Fruit fly (Drosophila melanogaster) whole organism, embryonic: ENCODE data around the gene CG44001.

ENCODE experiments used
- Abd-B ChIP-seq: fragments of 200-800 bp; sonication (Bioruptor generic); optimal IDR thresholded peaks from 2 replicates; lab custom pipeline; 2018; ENCODE audit warnings: missing biosample characterization, mild to moderate bottlenecking, missing genetic modification characterization, moderate library complexity
- Aef1 ChIP-seq: fragments of 200-800 bp; sonication (Bioruptor generic); IDR thresholded peaks from 3 replicates; pipeline ENCODE4 v1.3.6; 2022; ENCODE audit warnings: missing biosample characterization, missing genetic modification characterization
- CG1024 ChIP-seq: fragments of 200-800 bp; sonication (Bioruptor generic); IDR thresholded peaks from 2 replicates; pipeline ENCODE4 v1.3.6; 2022; ENCODE audit warnings: missing biosample characterization, missing genetic modification characterization
- CG13775 ChIP-seq: fragments of 200-800 bp; sonication (Bioruptor generic); optimal IDR thresholded peaks from 3 replicates; lab custom pipeline; 2017; ENCODE audit warnings: missing biosample characterization, mild to moderate bottlenecking, missing genetic modification characterization
- CG13894 ChIP-seq: fragments of 200-800 bp; sonication (Bioruptor generic); optimal IDR thresholded peaks from 3 replicates; lab custom pipeline; 2018; ENCODE audit warnings: missing biosample characterization, mild to moderate bottlenecking, missing genetic modification characterization, moderate library complexity
- CG14965 ChIP-seq: fragments of 200-800 bp; sonication (Bioruptor generic); optimal IDR thresholded peaks from 2 replicates; lab custom pipeline; 2016; ENCODE audit warnings: missing biosample characterization, missing genetic modification characterization, borderline replicate concordance
- CG15073 ChIP-seq: fragments of 200-800 bp; sonication (Bioruptor generic); optimal IDR thresholded peaks from 2 replicates; lab custom pipeline; 2016; ENCODE audit warnings: missing biosample characterization, missing genetic modification characterization
- CG15696 ChIP-seq: fragments of 200-800 bp; sonication (Bioruptor generic); optimal IDR thresholded peaks from 2 replicates; lab custom pipeline; 2019; ENCODE audit warnings: missing biosample characterization, mild to moderate bottlenecking, missing genetic modification characterization, moderate library complexity
- CG16779 ChIP-seq: fragments of 200-800 bp; sonication (Bioruptor generic); IDR thresholded peaks from 2 replicates; pipeline ENCODE4 v1.3.6; 2022; ENCODE audit warnings: missing biosample characterization, missing genetic modification characterization
- CG16863 ChIP-seq: fragments of 200-800 bp; sonication (Bioruptor generic); optimal IDR thresholded peaks from 3 replicates; lab custom pipeline; 2016; ENCODE audit warnings: missing biosample characterization, missing genetic modification characterization
- CG17802 ChIP-seq: fragments of 200-800 bp; sonication (Bioruptor generic); optimal IDR thresholded peaks from 2 replicates; lab custom pipeline; 2018; ENCODE audit warnings: missing biosample characterization, mild to moderate bottlenecking, missing genetic modification characterization, moderate library complexity
- CG2875 ChIP-seq: fragments of 200-800 bp; sonication (Bioruptor generic); optimal IDR thresholded peaks from 2 replicates; lab custom pipeline; 2017; ENCODE audit warnings: missing biosample characterization, mild to moderate bottlenecking, missing genetic modification characterization, missing genetic modification reagents
- CG31365 ChIP-seq: fragments of 200-800 bp; sonication (Bioruptor generic); optimal IDR thresholded peaks from 2 replicates; lab custom pipeline; 2018; ENCODE audit warnings: missing biosample characterization, mild to moderate bottlenecking, missing genetic modification characterization
- CG4328 ChIP-seq: fragments of 200-800 bp; sonication (Bioruptor generic); optimal IDR thresholded peaks from 3 replicates; lab custom pipeline; 2017; ENCODE audit warnings: missing biosample characterization, missing genetic modification reagents, missing genetic modification characterization
- CG4424 ChIP-seq: fragments of 200-800 bp; sonication (Bioruptor generic); optimal IDR thresholded peaks from 3 replicates; lab custom pipeline; 2016; ENCODE audit warnings: missing biosample characterization, missing genetic modification characterization
- CG4730 ChIP-seq: fragments of 200-800 bp; sonication (Bioruptor generic); IDR thresholded peaks from 2 replicates; pipeline ENCODE4 v1.3.6; 2022; ENCODE audit warnings: missing biosample characterization, missing genetic modification characterization
- CG6854 ChIP-seq: fragments of 200-800 bp; sonication (Bioruptor generic); optimal IDR thresholded peaks from 3 replicates; lab custom pipeline; 2017; ENCODE audit warnings: missing biosample characterization, mild to moderate bottlenecking, missing genetic modification characterization
- CG7987 ChIP-seq: fragments of 200-800 bp; sonication (Bioruptor generic); optimal IDR thresholded peaks from 2 replicates; lab custom pipeline; 2018; ENCODE audit warnings: missing biosample characterization, mild to moderate bottlenecking, missing genetic modification characterization, moderate library complexity
- CG8089 ChIP-seq: fragments of 200-800 bp; sonication (Bioruptor generic); optimal IDR thresholded peaks from 3 replicates; lab custom pipeline; 2016; ENCODE audit warnings: missing biosample characterization, missing genetic modification characterization
- Doc2 ChIP-seq: fragments of 200-800 bp; sonication (Bioruptor generic); IDR thresholded peaks from 2 replicates; pipeline ENCODE4 v1.3.6; 2022; ENCODE audit warnings: missing biosample characterization, missing genetic modification characterization
- E2f2 ChIP-seq: fragments of 200-800 bp; sonication (Bioruptor generic); IDR thresholded peaks from 2 replicates; pipeline ENCODE4 v1.3.6; 2022; ENCODE audit warnings: missing biosample characterization, missing genetic modification characterization
- H15 ChIP-seq: fragments of 200-800 bp; sonication (Bioruptor generic); IDR thresholded peaks from 3 replicates; pipeline ENCODE4 v1.3.6; 2022; ENCODE audit warnings: missing biosample characterization, missing genetic modification characterization
- HLH3B ChIP-seq: fragments of 200-800 bp; sonication (Bioruptor generic); IDR thresholded peaks from 2 replicates; pipeline ENCODE4 v1.3.6; 2022; ENCODE audit warnings: missing biosample characterization, missing genetic modification characterization
- Lpt ChIP-seq: fragments of >200 bp; optimal IDR thresholded peaks from 2 replicates; lab custom pipeline; 2018; ENCODE audit warnings: missing biosample characterization, missing genetic modification characterization
- NFAT ChIP-seq: fragments of 200-800 bp; sonication (Bioruptor generic); IDR thresholded peaks from 2 replicates; pipeline ENCODE4 v1.3.6; 2022; ENCODE audit warnings: missing biosample characterization, missing genetic modification characterization
- Neu2 ChIP-seq: fragments of 200-800 bp; sonication (Bioruptor generic); optimal IDR thresholded peaks from 3 replicates; lab custom pipeline; 2016; ENCODE audit warnings: missing biosample characterization, missing genetic modification characterization, borderline replicate concordance
- Oli ChIP-seq: fragments of 200-800 bp; sonication (Bioruptor generic); optimal IDR thresholded peaks from 2 replicates; lab custom pipeline; 2018; ENCODE audit warnings: missing biosample characterization, mild to moderate bottlenecking, missing genetic modification characterization, moderate library complexity
- Ptx1 ChIP-seq: fragments of 200-800 bp; sonication (Bioruptor generic); IDR thresholded peaks from 2 replicates; pipeline ENCODE4 v1.3.6; 2022; ENCODE audit warnings: missing biosample characterization, missing genetic modification characterization
- Scr ChIP-seq: fragments of 200-800 bp; sonication (Bioruptor generic); IDR thresholded peaks from 2 replicates; pipeline ENCODE4 v1.3.6; 2022; ENCODE audit warnings: missing biosample characterization, missing genetic modification characterization; ENCODE audit not compliant: partially characterized antibody
- Sox102F ChIP-seq: fragments of 200-800 bp; sonication (Bioruptor generic); optimal IDR thresholded peaks from 2 replicates; lab custom pipeline; 2018; ENCODE audit warnings: missing biosample characterization, mild to moderate bottlenecking, missing genetic modification characterization, moderate library complexity
- Sry-β ChIP-seq: fragments of 200-800 bp; sonication (Bioruptor generic); optimal IDR thresholded peaks from 2 replicates; lab custom pipeline; 2018; ENCODE audit warnings: missing biosample characterization, mild to moderate bottlenecking, missing genetic modification characterization, moderate library complexity
- Usf ChIP-seq: fragments of 200-800 bp; sonication (Bioruptor generic); optimal IDR thresholded peaks from 2 replicates; lab custom pipeline; 2017; ENCODE audit warnings: missing genotype, missing biosample characterization, missing genetic modification characterization
- Xrp1 ChIP-seq: fragments of 200-800 bp; sonication (Bioruptor generic); IDR thresholded peaks from 2 replicates; pipeline ENCODE4 v1.3.6; 2022; ENCODE audit warnings: missing biosample characterization, missing genetic modification characterization
- bowl ChIP-seq: fragments of 200-800 bp; sonication (Bioruptor generic); IDR thresholded peaks from 2 replicates; pipeline ENCODE4 v1.3.6; 2022; ENCODE audit warnings: missing biosample characterization, missing genetic modification characterization
- dpn ChIP-seq, 2 experiments: fragments of 200-800 bp; sonication (Bioruptor generic); optimal IDR thresholded peaks; 3 replicates each; lab custom pipeline; 2016; ENCODE audit warnings: missing biosample characterization in 2 of 2, missing genetic modification characterization in 2 of 2
- hbn ChIP-seq: fragments of 200-800 bp; sonication (Bioruptor generic); IDR thresholded peaks from 2 replicates; pipeline ENCODE4 v1.3.6; 2022; ENCODE audit warnings: missing biosample characterization, missing genetic modification characterization; ENCODE audit not compliant: partially characterized antibody
- kah ChIP-seq: fragments of 200-800 bp; sonication (Bioruptor generic); optimal IDR thresholded peaks from 2 replicates; lab custom pipeline; 2018; ENCODE audit warnings: missing biosample characterization, mild to moderate bottlenecking, missing genetic modification characterization
- ken ChIP-seq: fragments of 200-800 bp; sonication (Bioruptor generic); IDR thresholded peaks from 3 replicates; pipeline ENCODE4 v1.3.6; 2022; ENCODE audit warnings: missing biosample characterization, missing genetic modification characterization
- lilli ChIP-seq: fragments of 200-800 bp; sonication (Bioruptor generic); optimal IDR thresholded peaks from 3 replicates; lab custom pipeline; 2016; ENCODE audit warnings: missing biosample characterization, missing genetic modification characterization
- lov ChIP-seq, 2 experiments: fragments of 200-800 bp in 1 of 2; fragments of >200 bp in 1 of 2; sonication (Bioruptor generic) in 1 of 2; IDR thresholded peaks in 1 of 2; optimal IDR thresholded peaks in 1 of 2; 2 replicates in 1 of 2; 3 replicates in 1 of 2; pipeline versions ENCODE4 v1.3.6 to Lab custom; 2017 to 2022; ENCODE audit warnings: missing biosample characterization in 1 of 2, missing genetic modification characterization in 1 of 2
- repo ChIP-seq: fragments of 200-800 bp; sonication (Bioruptor generic); optimal IDR thresholded peaks from 2 replicates; lab custom pipeline; 2016; ENCODE audit warnings: missing biosample characterization, missing genetic modification characterization
- ro ChIP-seq: fragments of 200-800 bp; sonication (Bioruptor generic); IDR thresholded peaks from 2 replicates; pipeline ENCODE4 v1.3.6; 2022; ENCODE audit warnings: missing biosample characterization, missing genetic modification characterization
- sc ChIP-seq, 3 experiments: fragments of >200 bp in 2 of 3; fragments of 200-800 bp in 1 of 3; sonication (Bioruptor generic) in 1 of 3; optimal IDR thresholded peaks; 2 replicates in 2 of 3; 3 replicates in 1 of 3; lab custom pipeline; 2017; ENCODE audit warnings: mild to moderate bottlenecking in 1 of 3, missing biosample characterization in 1 of 3, missing genetic modification characterization in 1 of 3, missing genetic modification reagents in 1 of 3
- seq ChIP-seq: fragments of 200-800 bp; sonication (Bioruptor generic); IDR thresholded peaks from 2 replicates; pipeline ENCODE4 v1.3.6; 2022; ENCODE audit warnings: missing biosample characterization, missing genetic modification characterization
- slp2 ChIP-seq: fragments of 200-800 bp; sonication (Bioruptor generic); optimal IDR thresholded peaks from 2 replicates; lab custom pipeline; 2016; ENCODE audit warnings: missing biosample characterization, missing genetic modification characterization
- tup ChIP-seq: fragments of 200-800 bp; sonication (Bioruptor generic); optimal IDR thresholded peaks from 2 replicates; lab custom pipeline; 2016; ENCODE audit warnings: missing biosample characterization, mild to moderate bottlenecking, missing genetic modification characterization, moderate library complexity
- unpg ChIP-seq: fragments of 200-800 bp; sonication (Bioruptor generic); optimal IDR thresholded peaks from 3 replicates; lab custom pipeline; 2018; ENCODE audit warnings: missing biosample characterization, mild to moderate bottlenecking, missing genetic modification characterization, moderate library complexity
- usp ChIP-seq: fragments of >200 bp; optimal IDR thresholded peaks from 2 replicates; lab custom pipeline; 2017; ENCODE audit warnings: missing biosample characterization, missing genetic modification characterization

CG44001 gene

dm6 chr2L:4997401-4998259 lies 45.4 kb upstream of the CG44001 start (continued):
- peak; percentile 99 for TF ChIP-seq CG13775 (GFP tag; lab: Kevin White, UChicago)
- peak; percentile 99 for TF ChIP-seq CG4424
- peak; percentile 39; the same call in 1 of the 2 replicates for TF ChIP-seq Scr
- peak; percentile 99 for TF ChIP-seq lilli (GFP tag; lab: Kevin White, UChicago)
- TF ChIP-seq CG7987 = peak; percentile 97
- peak; percentile 99 for TF ChIP-seq CG16863 (GFP tag; lab: Kevin White, UChicago)
- TF ChIP-seq Sox102F = peak; percentile 99
- peak; percentile 96 for TF ChIP-seq CG6854
- TF ChIP-seq CG16779 = peak; percentile 98
- peak; percentile 99 for TF ChIP-seq CG2875 (GFP tag; lab: Kevin White, UChicago)
- peak; percentile 99 for TF ChIP-seq ken (GFP tag; lab: Robert Waterston, UW)
- peak; percentile 98 for TF ChIP-seq CG31365 (tag; lab: Kevin White, UChicago)
- TF ChIP-seq CG13894 (tag; lab: Kevin White, UChicago) = peak; percentile 97
- peak; percentile 98 for TF ChIP-seq Usf (GFP tag; lab: Kevin White, UChicago)
- no peak for TF ChIP-seq lov (optimal IDR thresholded peaks at IDR 0.05; lab: Kevin White, UChicago)
- peak; percentile 98 for TF ChIP-seq lov (GFP tag; IDR thresholded peaks at IDR 0.05; lab: Robert Waterston, UW)
- peak; percentile 99 for TF ChIP-seq NFAT
- peak; percentile 98 for TF ChIP-seq bowl (GFP tag; lab: Robert Waterston, UW)
- peak; percentile 99 for TF ChIP-seq Ptx1 (GFP tag; lab: Robert Waterston, UW)
- peak; percentile 99 for TF ChIP-seq H15
- TF ChIP-seq sc (optimal IDR thresholded peaks at IDR 0.05; lab: Kevin White, UChicago) = no peak
- peak; percentile 99 for TF ChIP-seq sc (GFP tag; optimal IDR thresholded peaks at IDR 0.05; lab: Kevin White, UChicago)
- TF ChIP-seq CG8089 (GFP tag; lab: Kevin White, UChicago) = peak; percentile 99
- TF ChIP-seq HLH3B (GFP tag; lab: Robert Waterston, UW) = peak; percentile 99
- peak; percentile 98 for TF ChIP-seq Doc2
- TF ChIP-seq repo (GFP tag; lab: Kevin White, UChicago) = peak; percentile 99
- no peak for TF ChIP-seq usp (GFP tag; lab: Kevin White, UChicago)
- TF ChIP-seq dpn (GFP tag; optimal IDR thresholded peaks at IDR 0.05; lab: Kevin White, UChicago) = peak; percentile 99
- TF ChIP-seq seq (GFP tag; lab: Robert Waterston, UW) = peak; percentile 99
- peak; percentile 15; the same call in 1 of the 2 replicates for TF ChIP-seq hbn (GFP tag; lab: Robert Waterston, UW)
- TF ChIP-seq Lpt = no peak
- peak; percentile 99 for TF ChIP-seq slp2 (GFP tag; lab: Kevin White, UChicago)
- TF ChIP-seq Neu2 (GFP tag; lab: Kevin White, UChicago) = peak; percentile 94
- peak; percentile 99 for TF ChIP-seq ro
- TF ChIP-seq unpg (GFP tag; lab: Kevin White, UChicago) = peak; percentile 100
- TF ChIP-seq Xrp1 = peak; percentile 99
- peak; percentile 99 for TF ChIP-seq CG4730 (GFP tag; lab: Robert Waterston, UW)
- TF ChIP-seq E2f2 (GFP tag; lab: Robert Waterston, UW) = peak; percentile 88
- peak; percentile 97 for TF ChIP-seq CG15696 (tag; lab: Kevin White, UChicago)
- TF ChIP-seq kah (GFP tag; lab: Kevin White, UChicago) = peak; percentile 97
- TF ChIP-seq CG4328 = peak; percentile 98
- no peak for TF ChIP-seq Abd-B
- TF ChIP-seq CG14965 = peak; percentile 92
- peak; percentile 91 for TF ChIP-seq CG15073
- peak; percentile 97 for TF ChIP-seq CG1024 (GFP tag; lab: Robert Waterston, UW)
- peak; percentile 99 for TF ChIP-seq Oli (tag; lab: Kevin White, UChicago)
- peak; percentile 98 for TF ChIP-seq tup (GFP tag; lab: Kevin White, UChicago)
- TF ChIP-seq CG17802 (tag; lab: Kevin White, UChicago) = peak; percentile 94
- peak; percentile 99 for TF ChIP-seq Aef1 (GFP tag; lab: Robert Waterston, UW)
- peak; percentile 78 for TF ChIP-seq Sry-β
